Worm (Caenorhabditis elegans) whole organism, L4 larva: Measurements from ENCODE around the gene F38E9.6.

Experiments
- F26F4.8 ChIP-seq: fragments of 200-800 bp; sonication (Bioruptor generic); conservative IDR thresholded peaks from 2 replicates; pipeline ENCODE4 v1.3.6; 2022; ENCODE audit warnings: missing genetic modification characterization, missing compliant biosample characterization
- F44E2.7 ChIP-seq: fragments of 200-800 bp; sonication (Bioruptor generic); IDR thresholded peaks from 2 replicates; pipeline ENCODE4 v2.1.2; 2022; ENCODE audit warnings: missing genetic modification characterization, missing compliant biosample characterization
- F49E8.2 ChIP-seq: sonication (generic microtip); optimal IDR thresholded peaks from 2 replicates; lab custom pipeline; 2016; ENCODE audit warnings: missing compliant biosample characterization, mild to moderate bottlenecking, missing genetic modification characterization, borderline replicate concordance
- R02D3.7 ChIP-seq: fragments of 150-350 bp; sonication (generic microtip); optimal IDR thresholded peaks from 3 replicates; lab custom pipeline; 2014; ENCODE audit warnings: missing biosample characterization, missing genetic modification characterization
- Y5F2A.4 ChIP-seq: fragments of 200-800 bp; sonication (Bioruptor generic); optimal IDR thresholded peaks from 2 replicates; lab custom pipeline; 2018; ENCODE audit warnings: mild to moderate bottlenecking, missing genetic modification characterization, missing compliant biosample characterization
- Y75B8A.6 ChIP-seq: fragments of 200-800 bp; sonication (Bioruptor generic); IDR thresholded peaks from 2 replicates; pipeline ENCODE4 v1.3.6; 2022; ENCODE audit warnings: missing genetic modification reagents, missing genetic modification characterization, missing compliant biosample characterization
- aha-1 ChIP-seq: fragments of 150-350 bp; peaks from one replicate; lab custom pipeline; 2014; ENCODE audit warnings: missing biosample characterization, missing genetic modification characterization
- ama-1 ChIP-seq: fragments of 150-350 bp; optimal IDR thresholded peaks from 2 replicates; lab custom pipeline; 2014; ENCODE audit warnings: inconsistent platforms, mixed read lengths
- arid-1 ChIP-seq: fragments of 200-800 bp; sonication (Bioruptor generic); conservative IDR thresholded peaks from 2 replicates; pipeline ENCODE4 v1.3.6; 2022; ENCODE audit warnings: missing genetic modification reagents, missing genetic modification characterization, missing compliant biosample characterization
- attf-4 ChIP-seq: sonication (generic microtip); optimal IDR thresholded peaks from 3 replicates; lab custom pipeline; 2017; ENCODE audit warnings: missing biosample characterization, missing genetic modification characterization
- ceh-62 ChIP-seq: sonication (generic microtip); optimal IDR thresholded peaks from 2 replicates; lab custom pipeline; 2017; ENCODE audit warnings: missing biosample characterization, missing genetic modification characterization
- ces-1 ChIP-seq: fragments of 150-350 bp; sonication (generic microtip); optimal IDR thresholded peaks from 4 replicates; lab custom pipeline; 2014; ENCODE audit warnings: missing biosample characterization, missing genetic modification reagents, missing genetic modification characterization
- cey-2 ChIP-seq: sonication (generic microtip); optimal IDR thresholded peaks from 3 replicates; lab custom pipeline; 2017; ENCODE audit warnings: missing genetic modification characterization, mild to moderate bottlenecking, missing compliant biosample characterization, antibody characterized with exemption, borderline replicate concordance; ENCODE audit not compliant: insufficient read depth
- ctbp-1 ChIP-seq: fragments of 200-800 bp; sonication (Bioruptor generic); IDR thresholded peaks from 2 replicates; pipeline ENCODE4 v1.3.6; 2022; ENCODE audit warnings: missing genetic modification reagents, missing genetic modification characterization, missing compliant biosample characterization
- daf-16 ChIP-seq, 3 experiments: sonication (generic microtip); optimal IDR thresholded peaks; 2 replicates each; lab custom pipeline; 2016 to 2017; ENCODE audit warnings: missing genetic modification characterization in 3 of 3, missing genetic modification reagents in 3 of 3, mild to moderate bottlenecking in 2 of 3, missing compliant biosample characterization in 2 of 3, missing biosample characterization in 1 of 3, moderate library complexity in 1 of 3
- dmd-9 ChIP-seq: fragments of 200-800 bp; sonication (Bioruptor generic); IDR thresholded peaks from 2 replicates; pipeline ENCODE4 v1.3.6; 2022; ENCODE audit warnings: missing genetic modification reagents, missing genetic modification characterization, missing compliant biosample characterization
- duxl-1 ChIP-seq: sonication (generic microtip); optimal IDR thresholded peaks from 2 replicates; lab custom pipeline; 2016; ENCODE audit warnings: mild to moderate bottlenecking, missing genetic modification characterization, moderate library complexity, missing compliant biosample characterization; ENCODE audit not compliant: poor library complexity
- fkh-10 ChIP-seq: fragments of 150-350 bp; optimal IDR thresholded peaks from 2 replicates; lab custom pipeline; 2014; ENCODE audit warnings: missing biosample characterization, missing genetic modification reagents, missing genetic modification characterization
- jun-1 ChIP-seq: fragments of 150-350 bp; optimal IDR thresholded peaks from 2 replicates; lab custom pipeline; 2014; ENCODE audit warnings: missing biosample characterization, missing genetic modification reagents, missing genetic modification characterization
- lin-1 ChIP-seq: fragments of 200-800 bp; sonication (Bioruptor generic); IDR thresholded peaks from 2 replicates; pipeline ENCODE4 v1.3.6; 2022; ENCODE audit warnings: missing genetic modification reagents, missing genetic modification characterization, missing compliant biosample characterization
- lin-13 ChIP-seq: fragments of 150-350 bp; optimal IDR thresholded peaks from 2 replicates; lab custom pipeline; 2014; ENCODE audit warnings: missing biosample characterization, missing genetic modification reagents, missing genetic modification characterization
- lin-38 ChIP-seq: fragments of 200-800 bp; sonication (Bioruptor generic); IDR thresholded peaks from 2 replicates; pipeline ENCODE4 v1.3.6; 2022; ENCODE audit warnings: missing genetic modification reagents, missing genetic modification characterization, missing compliant biosample characterization
- lir-3 ChIP-seq: sonication (generic microtip); optimal IDR thresholded peaks from 2 replicates; lab custom pipeline; 2016; ENCODE audit warnings: mild to moderate bottlenecking, missing genetic modification characterization, missing compliant biosample characterization
- lsy-2 ChIP-seq, 2 experiments: fragments of 150-350 bp in 1 of 2; sonication (generic microtip) in 1 of 2; optimal IDR thresholded peaks; 2 replicates each; lab custom pipeline; 2014 to 2017; ENCODE audit warnings: missing biosample characterization in 2 of 2, missing genetic modification characterization in 2 of 2
- mxl-2 ChIP-seq: fragments of 200-800 bp; sonication (Bioruptor generic); conservative IDR thresholded peaks from 2 replicates; pipeline ENCODE4 v1.3.6; 2022; ENCODE audit warnings: missing genetic modification reagents, missing genetic modification characterization, missing compliant biosample characterization
- nhr-10 ChIP-seq: fragments of 150-350 bp; optimal IDR thresholded peaks from 2 replicates; lab custom pipeline; 2014; ENCODE audit warnings: missing biosample characterization, missing genetic modification characterization
- nhr-11 ChIP-seq: fragments of 150-350 bp; optimal IDR thresholded peaks from 2 replicates; lab custom pipeline; 2014; ENCODE audit warnings: missing biosample characterization, missing genetic modification characterization
- nhr-48 ChIP-seq: sonication (generic microtip); optimal IDR thresholded peaks from 2 replicates; lab custom pipeline; 2016; ENCODE audit warnings: mild to moderate bottlenecking, missing genetic modification characterization, missing compliant biosample characterization
- nhr-76 ChIP-seq: fragments of 150-350 bp; optimal IDR thresholded peaks from 2 replicates; lab custom pipeline; 2014; ENCODE audit warnings: missing biosample characterization, missing genetic modification characterization
- php-3 ChIP-seq: fragments of 200-800 bp; sonication (Bioruptor generic); IDR thresholded peaks from 2 replicates; pipeline ENCODE4 v1.3.6; 2022; ENCODE audit warnings: missing genetic modification reagents, missing genetic modification characterization, missing compliant biosample characterization
- rbr-2 ChIP-seq: sonication (generic microtip); optimal IDR thresholded peaks from 2 replicates; lab custom pipeline; 2016; ENCODE audit warnings: missing genotype, missing genetic modification characterization, missing compliant biosample characterization
- set-16 ChIP-seq: fragments of 200-800 bp; sonication (Bioruptor generic); IDR thresholded peaks from 2 replicates; pipeline ENCODE4 v1.3.6; 2022; ENCODE audit warnings: missing genetic modification reagents, missing genetic modification characterization, missing compliant biosample characterization
- snpc-1.2 ChIP-seq: fragments of 200-800 bp; sonication (Bioruptor generic); IDR thresholded peaks from 2 replicates; pipeline ENCODE4 v1.3.6; 2022; ENCODE audit warnings: missing genetic modification reagents, missing genetic modification characterization, missing compliant biosample characterization
- spr-1 ChIP-seq: sonication (generic microtip); optimal IDR thresholded peaks from 2 replicates; lab custom pipeline; 2016; ENCODE audit warnings: mild to moderate bottlenecking, missing genetic modification characterization, missing compliant biosample characterization
- spr-3 ChIP-seq: fragments of 200-800 bp; sonication (Bioruptor generic); optimal IDR thresholded peaks from 2 replicates; lab custom pipeline; 2018; ENCODE audit warnings: mild to moderate bottlenecking, missing genetic modification characterization, missing compliant biosample characterization
- tag-97 ChIP-seq: fragments of 200-800 bp; sonication (Bioruptor generic); IDR thresholded peaks from 2 replicates; pipeline ENCODE4 v1.3.6; 2022; ENCODE audit warnings: missing genetic modification characterization, missing compliant biosample characterization
- unc-62 ChIP-seq, 3 experiments: fragments of 150-350 bp in 1 of 3; sonication (generic microtip); optimal IDR thresholded peaks in 2 of 3; peaks in 1 of 3; 1 replicate in 1 of 3; 2 replicates in 2 of 3; lab custom pipeline; 2014 to 2017; ENCODE audit warnings: missing biosample characterization in 3 of 3, missing genetic modification characterization in 3 of 3, missing genetic modification reagents in 3 of 3, missing genotype in 1 of 3
- vab-7 ChIP-seq: fragments of 200-800 bp; sonication (Bioruptor generic); IDR thresholded peaks from 2 replicates; pipeline ENCODE4 v1.3.6; 2022; ENCODE audit warnings: missing genetic modification reagents, missing genetic modification characterization, missing compliant biosample characterization
- zfp-3 ChIP-seq: fragments of 200-800 bp; sonication (Bioruptor generic); conservative IDR thresholded peaks from 2 replicates; pipeline ENCODE4 v1.3.6; 2022; ENCODE audit warnings: missing genetic modification reagents, missing genetic modification characterization, missing compliant biosample characterization

F38E9.6 gene

ce11 chrX:16432143-16432542, at the start of gene F38E9.6:
Gene F38E9.6, plus strand, starts transcription at chrX:16432443.
- no peak for TF ChIP-seq daf-16 (GFP tag; optimal IDR thresholded peaks at IDR 0.05; lab: Kevin White, UChicago)
- TF ChIP-seq daf-16 (tag; optimal IDR thresholded peaks at IDR 0.05; lab: Kevin White, UChicago): no peak
- TF ChIP-seq ces-1 (GFP tag; lab: Kevin White, UChicago): no peak
- TF ChIP-seq nhr-48 (tag; lab: Kevin White, UChicago): no peak
- no peak for TF ChIP-seq zfp-3 (GFP tag; lab: Robert Waterston, UW)
- no peak for TF ChIP-seq set-16 (GFP tag; lab: Robert Waterston, UW)
- no peak for TF ChIP-seq lin-13 (GFP tag; lab: Kevin White, UChicago)
- no peak for TF ChIP-seq R02D3.7 (tag; lab: Kevin White, UChicago)
- no peak for TF ChIP-seq jun-1 (tag; lab: Kevin White, UChicago)
- TF ChIP-seq cey-2 (tag; lab: Kevin White, UChicago): no peak
- no peak for TF ChIP-seq vab-7 (GFP tag; lab: Robert Waterston, UW)
- no peak for TF ChIP-seq php-3 (GFP tag; lab: Robert Waterston, UW)
- no peak for TF ChIP-seq duxl-1
- no peak for TF ChIP-seq ceh-62 (tag; lab: Kevin White, UChicago)
- TF ChIP-seq dmd-9 (GFP tag; lab: Robert Waterston, UW): no peak
- no peak for TF ChIP-seq mxl-2 (GFP tag; lab: Robert Waterston, UW)
- no peak for TF ChIP-seq F44E2.7 (GFP tag; lab: Robert Waterston, UW)
- TF ChIP-seq fkh-10: no peak

- TF ChIP-seq vab-7 (GFP tag; lab: Robert Waterston, UW) (no peak), nhr-11 (tag; lab: Kevin White, UChicago) (no peak), Y5F2A.4 (GFP tag; lab: Kevin White, UChicago) (no peak), aha-1 (tag; lab: Kevin White, UChicago) (peak; percentile 20), mxl-2 (GFP tag; lab: Robert Waterston, UW) (no peak), set-16 (GFP tag; lab: Robert Waterston, UW) (peak; percentile 80), lin-38 (GFP tag; lab: Robert Waterston, UW) (no peak), nhr-10 (tag; lab: Kevin White, UChicago) (no peak), F26F4.8 (GFP tag; lab: Robert Waterston, UW) (no peak), rbr-2 (tag; lab: Kevin White, UChicago) (no peak), Y75B8A.6 (GFP tag; lab: Robert Waterston, UW) (no peak)
- TF ChIP-seq, all 104 proteins: peak for 2
These were observed 49.2 kb upstream of the F38E9.6 start for ce11 chrX:16383084-16383483.

- no peak for TF ChIP-seq F49E8.2 (tag; lab: Kevin White, UChicago)
- TF ChIP-seq set-16 (GFP tag; lab: Robert Waterston, UW): peak; percentile 84
These were observed 48.2 kb upstream of the F38E9.6 start for ce11 chrX:16384010-16384409.

ce11 chrX:16387206-16387605, 45.0 kb upstream of the F38E9.6 start:
- TF ChIP-seq attf-4 (tag; lab: Kevin White, UChicago): no peak
- TF ChIP-seq unc-62 (GFP tag; optimal IDR thresholded peaks at IDR 0.05 in 1 of 2; lab: Kevin White, UChicago): no peak
- no peak for TF ChIP-seq unc-62 (tag; optimal IDR thresholded peaks at IDR 0.05; lab: Kevin White, UChicago)
- TF ChIP-seq arid-1 (GFP tag; lab: Robert Waterston, UW): no peak
- TF ChIP-seq ama-1: no peak
- no peak for TF ChIP-seq tag-97 (GFP tag; lab: Robert Waterston, UW)
- TF ChIP-seq aha-1 (tag; lab: Kevin White, UChicago): no peak
- no peak for TF ChIP-seq lir-3
- no peak for TF ChIP-seq ctbp-1 (GFP tag; lab: Robert Waterston, UW)
- no peak for TF ChIP-seq snpc-1.2 (GFP tag; lab: Robert Waterston, UW)
- no peak for TF ChIP-seq lin-38 (GFP tag; lab: Robert Waterston, UW)
- no peak for TF ChIP-seq lsy-2 (tag; optimal IDR thresholded peaks at IDR 0.05; lab: Kevin White, UChicago)
- TF ChIP-seq spr-1 (tag; lab: Kevin White, UChicago): no peak
- TF ChIP-seq nhr-76 (tag; lab: Kevin White, UChicago): no peak
- TF ChIP-seq mxl-2 (GFP tag; lab: Robert Waterston, UW): no peak
- TF ChIP-seq lin-1 (GFP tag; lab: Robert Waterston, UW): no peak
- no peak for TF ChIP-seq spr-3 (GFP tag; lab: Kevin White, UChicago)
- TF ChIP-seq ces-1 (GFP tag; lab: Kevin White, UChicago): no peak
